Worm (Caenorhabditis elegans): Measurements from ENCODE around the gene srw-3.

Gene srw-3

ce11 chrV:7728003-7728678, 22.7 kb downstream of the srw-3 start (continued):
- TF ChIP-seq mes-2 (tag; optimal IDR thresholded peaks at IDR 0.05; ENCODE audit: poor library complexity, severe bottlenecking) (peak; percentile 37), arid-1 (GFP tag; conservative IDR thresholded peaks at IDR 0.05) (peak; percentile 49; the same call in 1 of the 2 replicates), ces-1 (GFP tag; optimal IDR thresholded peaks at IDR 0.05) (peak; percentile 48), Y5F2A.4 (GFP tag; optimal IDR thresholded peaks at IDR 0.05) (no peak), lin-38 (GFP tag; IDR thresholded peaks at IDR 0.05) (peak; percentile 54), ceh-20 (GFP tag; IDR thresholded peaks at IDR 0.05) (peak; percentile 92), hlh-11 (tag; optimal IDR thresholded peaks at IDR 0.05) (peak; percentile 91), lin-15B (tag; optimal IDR thresholded peaks at IDR 0.05) (no peak), nhr-76 (tag; optimal IDR thresholded peaks at IDR 0.05) (no peak), pha-4 (GFP tag; IDR thresholded peaks at IDR 0.05) (peak; percentile 57; the same call in 1 of the 2 replicates), pha-4 (tag; optimal IDR thresholded peaks at IDR 0.05) (no peak), lin-39 (tag; optimal IDR thresholded peaks at IDR 0.05) (peak; percentile 9), egl-43 (GFP tag; IDR thresholded peaks at IDR 0.05) (peak; percentile 89), hif-1 (tag; optimal IDR thresholded peaks at IDR 0.05) (peak; percentile 4 to 76), unc-62 (GFP tag; optimal IDR thresholded peaks at IDR 0.05 in 1 of 2) (peak in 1 of 2 experiments; percentile 94), unc-62 (tag; optimal IDR thresholded peaks at IDR 0.05) (no peak), nhr-102 (tag; optimal IDR thresholded peaks at IDR 0.05) (peak; percentile 23), vab-7 (GFP tag; IDR thresholded peaks at IDR 0.05) (no peak), hmg-1.1 (GFP tag; IDR thresholded peaks at IDR 0.05) (peak; percentile 84), dmd-6 (GFP tag; IDR thresholded peaks at IDR 0.05) (peak; percentile 82), zag-1 (tag; optimal IDR thresholded peaks at IDR 0.05) (peak; percentile 53), mxl-2 (GFP tag; conservative IDR thresholded peaks at IDR 0.05) (0 out of 2 replicates have a peak, but pooled peaks have one; percentile 9), zfp-2 (tag; optimal IDR thresholded peaks at IDR 0.05) (peak; percentile 26), lin-1 (GFP tag; IDR thresholded peaks at IDR 0.05) (no peak), cey-2 (tag; optimal IDR thresholded peaks at IDR 0.05; ENCODE audit: borderline replicate concordance, insufficient read depth) (no peak), rbr-2 (tag; optimal IDR thresholded peaks at IDR 0.05) (peak; percentile 93), egl-27 (tag; optimal IDR thresholded peaks at IDR 0.05) (no peak), D1046.2 (GFP tag; IDR thresholded peaks at IDR 0.05) (0 out of 2 replicates have a peak, but pooled peaks have one; percentile 4), ceh-32 (tag; optimal IDR thresholded peaks at IDR 0.05; ENCODE audit: poor library complexity) (peak; percentile 59), mxl-3 (GFP tag; optimal IDR thresholded peaks at IDR 0.05) (peak; percentile 1), unc-39 (tag; optimal IDR thresholded peaks at IDR 0.05) (no peak)

- TF ChIP-seq ztf-7 (tag; optimal IDR thresholded peaks at IDR 0.05): no peak
- TF ChIP-seq unc-62 (GFP tag; optimal IDR thresholded peaks at IDR 0.05 in 1 of 2): peak in 1 of 2 experiments; percentile 55
- TF ChIP-seq unc-62 (tag; optimal IDR thresholded peaks at IDR 0.05): no peak
Measured at ce11 chrV:7728679-7729027, 23.2 kb downstream of the srw-3 start, which contains the start of gene Y97E10C.1. TSS of gene Y97E10C.1 (plus strand) at chrV:7728879.

- TF ChIP-seq unc-62 (GFP tag; optimal IDR thresholded peaks at IDR 0.05 in 1 of 2): peak in 1 of 2 experiments; percentile 8
- TF ChIP-seq unc-62 (tag; optimal IDR thresholded peaks at IDR 0.05): no peak
- TF ChIP-seq spr-1 (tag; optimal IDR thresholded peaks at IDR 0.05): no peak
- no peak for TF ChIP-seq ztf-11 (tag; optimal IDR thresholded peaks at IDR 0.05)
- TF ChIP-seq nhr-41 (GFP tag; IDR thresholded peaks at IDR 0.05): no peak
- peak; percentile 25; the same call in 1 of the 2 replicates for TF ChIP-seq pha-4 (GFP tag; IDR thresholded peaks at IDR 0.05)
- no peak for TF ChIP-seq pha-4 (tag; optimal IDR thresholded peaks at IDR 0.05)
- TF ChIP-seq daf-12 (tag; optimal IDR thresholded peaks at IDR 0.05): no peak
- TF ChIP-seq nhr-25 (tag; optimal IDR thresholded peaks at IDR 0.05; ENCODE audit: borderline replicate concordance, insufficient read depth): peak; percentile 8
- no peak for TF ChIP-seq F44E2.7 (GFP tag; IDR thresholded peaks at IDR 0.05)
- no peak for TF ChIP-seq lin-15B (tag; optimal IDR thresholded peaks at IDR 0.05)
- TF ChIP-seq spr-3 (GFP tag; optimal IDR thresholded peaks at IDR 0.05): peak; percentile 1
- 0 out of 2 replicates have a peak, but pooled peaks have one; percentile 24 for TF ChIP-seq F26F4.8 (GFP tag; conservative IDR thresholded peaks at IDR 0.05)
- TF ChIP-seq lsy-2 (tag; optimal IDR thresholded peaks at IDR 0.05): peak in 1 of 2 experiments; percentile 68
- TF ChIP-seq nhr-111 (GFP tag; optimal IDR thresholded peaks at IDR 0.05): no peak
- TF ChIP-seq T26A8.4 (GFP tag; IDR thresholded peaks at IDR 0.05): peak; percentile 77
- TF ChIP-seq nhr-28 (tag; optimal IDR thresholded peaks at IDR 0.05): peak; percentile 7
- peak; percentile 60; the same call in 1 of the 2 replicates for TF ChIP-seq egl-43 (GFP tag; IDR thresholded peaks at IDR 0.05)
- no peak for TF ChIP-seq ZK546.5 (tag; optimal IDR thresholded peaks at IDR 0.05)
- peak; percentile 52 for TF ChIP-seq Y5F2A.4 (GFP tag; optimal IDR thresholded peaks at IDR 0.05)
- TF ChIP-seq unc-130 (GFP tag; optimal IDR thresholded peaks at IDR 0.05): no peak
- peak; percentile 60 for TF ChIP-seq hlh-11 (tag; optimal IDR thresholded peaks at IDR 0.05)
Measured at ce11 chrV:7730488-7730887, 25.1 kb downstream of the srw-3 start.

All from whole organism, L4 larva.